Worm (Caenorhabditis elegans) whole organism, L3 larva: Measurements from ENCODE around the gene R105.1.

ENCODE experiments used
- R02D3.7 ChIP-seq: fragments of 150-350 bp; optimal IDR thresholded peaks from 2 replicates; lab custom pipeline; 2014; ENCODE audit warnings: missing biosample characterization, missing genetic modification characterization
- ama-1 ChIP-seq: fragments of 150-350 bp; optimal IDR thresholded peaks from 2 replicates; lab custom pipeline; 2018
- ceh-16 ChIP-seq: sonication (generic microtip); optimal IDR thresholded peaks from 2 replicates; lab custom pipeline; 2017; ENCODE audit warnings: missing biosample characterization, missing genetic modification characterization
- ceh-9 ChIP-seq: sonication (generic microtip); optimal IDR thresholded peaks from 2 replicates; lab custom pipeline; 2018; ENCODE audit warnings: missing biosample characterization, missing genetic modification characterization
- fkh-10 ChIP-seq: sonication (generic microtip); optimal IDR thresholded peaks from 2 replicates; lab custom pipeline; 2017; ENCODE audit warnings: missing biosample characterization, missing genetic modification reagents, missing genetic modification characterization
- mdl-1 ChIP-seq: fragments of 150-350 bp; optimal IDR thresholded peaks from 2 replicates; lab custom pipeline; 2014; ENCODE audit warnings: missing biosample characterization, missing genetic modification characterization
- nhr-25 ChIP-seq: sonication (generic microtip); optimal IDR thresholded peaks from 2 replicates; lab custom pipeline; 2017; ENCODE audit warnings: missing biosample characterization, missing genetic modification characterization
- nhr-28 ChIP-seq: fragments of 150-350 bp; optimal IDR thresholded peaks from 2 replicates; lab custom pipeline; 2014; ENCODE audit warnings: missing biosample characterization, missing genetic modification characterization

- TF ChIP-seq ama-1 (no peak), ceh-9 (no peak), nhr-28 (tag; lab: Kevin White, UChicago) (no peak), R02D3.7 (tag; lab: Kevin White, UChicago) (no peak), ceh-16 (tag; lab: Kevin White, UChicago) (no peak), mdl-1 (tag; lab: Kevin White, UChicago) (no peak), fkh-10 (GFP tag; lab: Kevin White, UChicago) (no peak), nhr-25 (tag; lab: Kevin White, UChicago) (no peak)
Measured at ce11 chrIV:4647385-4647784, 13.9 kb downstream of the R105.1 start, which contains the start of gene F29B9.8.
